Worm (Caenorhabditis elegans): ENCODE measurements around the gene C05G5.2.
A peak's percentile ranks its signal among the peaks of the same experiment; 100 is the strongest.

Gene C05G5.2

ce11 chrX:14790320-14791048 is 43.4 kb downstream of the C05G5.2 start, which contains the start of gene tatn-1 (continued):
- no peak for TF ChIP-seq zip-4 (GFP tag; optimal IDR thresholded peaks at IDR 0.05)
- peak; percentile 29 to 66 for TF ChIP-seq egl-27 (tag; optimal IDR thresholded peaks at IDR 0.05)
- no peak for TF ChIP-seq hlh-4 (tag; optimal IDR thresholded peaks at IDR 0.05)
- peak; percentile 95 for TF ChIP-seq nhr-71 (tag; optimal IDR thresholded peaks at IDR 0.05)
- peak; percentile 83 for TF ChIP-seq grh-1 (GFP tag; IDR thresholded peaks at IDR 0.05)
- no peak for TF ChIP-seq ces-1 (GFP tag; optimal IDR thresholded peaks at IDR 0.05)
- no peak for TF ChIP-seq ets-5 (GFP tag; IDR thresholded peaks at IDR 0.05)
- no peak for TF ChIP-seq unc-98 (GFP tag; IDR thresholded peaks at IDR 0.05)
- peak; percentile 46 for TF ChIP-seq unc-130 (tag; optimal IDR thresholded peaks at IDR 0.05)
- TF ChIP-seq dpl-1 (GFP tag; optimal IDR thresholded peaks at IDR 0.05): peak in 2 of 3 experiments; percentile 1 to 38
- TF ChIP-seq fos-1 (tag; optimal IDR thresholded peaks at IDR 0.05): no peak
- TF ChIP-seq nhr-12 (tag; optimal IDR thresholded peaks at IDR 0.05): no peak
- no peak for TF ChIP-seq hlh-17 (GFP tag; optimal IDR thresholded peaks at IDR 0.05; ENCODE audit: borderline replicate concordance)
- no peak for TF ChIP-seq dsc-1 (tag; optimal IDR thresholded peaks at IDR 0.05)
- TF ChIP-seq nhr-84 (tag; optimal IDR thresholded peaks at IDR 0.05): no peak
- peak; percentile 78 for TF ChIP-seq nhr-47 (tag; optimal IDR thresholded peaks at IDR 0.05)
- TF ChIP-seq ama-1 (optimal IDR thresholded peaks at IDR 0.05): no peak
- TF ChIP-seq isw-1 (GFP tag; IDR thresholded peaks at IDR 0.05): no peak
- TF ChIP-seq snpc-4 (tag; optimal IDR thresholded peaks at IDR 0.05): no peak
- TF ChIP-seq ceh-63 (GFP tag; optimal IDR thresholded peaks at IDR 0.05): no peak
- TF ChIP-seq hpl-2 (GFP tag; optimal IDR thresholded peaks at IDR 0.05): no peak
- no peak for TF ChIP-seq unc-86 (tag; optimal IDR thresholded peaks at IDR 0.05)
- no peak for TF ChIP-seq lin-13 (GFP tag; optimal IDR thresholded peaks at IDR 0.05)
- TF ChIP-seq unc-30 (tag; optimal IDR thresholded peaks at IDR 0.05): no peak
- TF ChIP-seq aly-2 (tag; optimal IDR thresholded peaks at IDR 0.05): no peak
- peak; percentile 30 for TF ChIP-seq rnt-1 (tag; optimal IDR thresholded peaks at IDR 0.05)
- TF ChIP-seq lir-3 (tag; optimal IDR thresholded peaks at IDR 0.05; ENCODE audit: poor library complexity): no peak
- TF ChIP-seq lin-35 (GFP tag; optimal IDR thresholded peaks at IDR 0.05): peak; percentile 37 to 80
- TF ChIP-seq mdl-1 (tag; optimal IDR thresholded peaks at IDR 0.05): peak; percentile 84 to 99
- no peak for TF ChIP-seq alr-1 (tag; optimal IDR thresholded peaks at IDR 0.05; ENCODE audit: borderline replicate concordance)
- no peak for TF ChIP-seq lin-15B (tag; optimal IDR thresholded peaks at IDR 0.05)
- TF ChIP-seq sptf-1 (tag; optimal IDR thresholded peaks at IDR 0.05): no peak

- TF ChIP-seq fos-1 (tag; optimal IDR thresholded peaks at IDR 0.05) (no peak), efl-1 (optimal IDR thresholded peaks at IDR 0.05) (no peak), efl-1 (GFP tag; optimal IDR thresholded peaks at IDR 0.05 in 1 of 2) (peak in 1 of 2 experiments; percentile 30)
These were observed 44.2 kb downstream of the C05G5.2 start for ce11 chrX:14791195-14791739.

DNA sequence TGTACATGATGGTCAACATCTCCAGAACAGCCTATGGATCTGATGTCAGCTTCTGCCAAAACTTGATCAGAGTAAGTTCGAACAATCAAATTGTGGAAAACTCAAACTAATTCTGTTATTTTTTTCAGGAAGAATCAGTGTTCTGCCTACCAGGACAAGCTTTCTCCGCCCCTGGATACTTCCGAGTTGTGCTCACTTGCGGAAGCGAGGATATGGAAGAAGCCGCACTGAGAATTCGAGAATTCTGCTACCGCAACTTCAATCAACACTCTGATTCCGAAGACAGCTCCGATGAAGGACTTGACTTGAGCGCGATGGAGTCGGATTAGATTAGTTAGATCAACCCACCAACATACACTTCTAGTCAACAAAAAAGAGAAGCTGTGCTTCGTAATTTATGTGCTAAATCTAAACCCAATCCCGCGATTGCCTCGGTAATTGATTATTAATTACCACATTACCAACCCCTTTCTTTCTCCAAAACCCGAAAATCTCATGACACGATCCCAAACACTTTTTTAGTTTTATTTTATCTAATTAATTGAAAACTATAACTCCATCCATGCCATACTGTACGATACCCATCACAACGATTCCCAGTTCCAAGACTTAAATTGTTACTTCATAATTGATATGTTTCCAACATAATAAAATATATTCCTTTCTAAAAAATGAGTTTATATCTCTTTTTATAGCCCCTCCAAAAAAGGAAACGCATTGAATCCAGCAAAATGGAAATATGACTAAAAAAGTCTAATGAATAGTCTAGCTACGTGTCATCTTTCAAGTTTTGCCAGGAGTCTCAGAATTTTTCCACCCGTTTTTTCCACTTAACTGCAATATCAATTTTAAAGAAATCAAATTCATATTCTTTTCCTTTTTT is 45.5 kb downstream of the C05G5.2 start:
- no peak for TF ChIP-seq unc-62 (GFP tag; optimal IDR thresholded peaks at IDR 0.05)
- TF ChIP-seq nhr-85 (tag): peak; percentile 30
- TF ChIP-seq nhr-11 (tag; optimal IDR thresholded peaks at IDR 0.05): peak; percentile 8
- no peak for TF ChIP-seq pqm-1 (tag; optimal IDR thresholded peaks at IDR 0.05)
- peak; percentile 66 for TF ChIP-seq aly-2 (tag; optimal IDR thresholded peaks at IDR 0.05)
- no peak for TF ChIP-seq efl-1 (optimal IDR thresholded peaks at IDR 0.05)
- TF ChIP-seq efl-1 (GFP tag; optimal IDR thresholded peaks at IDR 0.05 in 1 of 2): peak in 1 of 2 experiments; percentile 40
